Fruit fly (Drosophila melanogaster) whole organism, embryonic: Measurements from ENCODE around the gene CG44004.

Source experiments
- Aef1 ChIP-seq: fragments of 200-800 bp; sonication (Bioruptor generic); IDR thresholded peaks from 3 replicates; pipeline ENCODE4 v1.3.6; 2022; ENCODE audit warnings: missing biosample characterization, missing genetic modification characterization
- CG10267 ChIP-seq: fragments of 200-800 bp; sonication (Bioruptor generic); optimal IDR thresholded peaks from 2 replicates; lab custom pipeline; 2018; ENCODE audit warnings: missing biosample characterization, mild to moderate bottlenecking, missing genetic modification characterization, moderate library complexity
- CG10543 ChIP-seq: fragments of 200-800 bp; sonication (Bioruptor generic); optimal IDR thresholded peaks from 3 replicates; lab custom pipeline; 2017; ENCODE audit warnings: missing biosample characterization, mild to moderate bottlenecking, missing genetic modification characterization, moderate library complexity
- CG12299 ChIP-seq: fragments of 200-800 bp; sonication (Bioruptor generic); optimal IDR thresholded peaks from 2 replicates; lab custom pipeline; 2018; ENCODE audit warnings: missing biosample characterization, mild to moderate bottlenecking, missing genetic modification characterization
- CG12391 ChIP-seq: fragments of 200-800 bp; sonication (Bioruptor generic); optimal IDR thresholded peaks from 3 replicates; lab custom pipeline; 2018; ENCODE audit warnings: missing biosample characterization, mild to moderate bottlenecking, missing genetic modification characterization, moderate library complexity
- CG14050 ChIP-seq: fragments of 200-800 bp; sonication (Bioruptor generic); IDR thresholded peaks from 3 replicates; pipeline ENCODE4 v1.3.6; 2022; ENCODE audit warnings: missing biosample characterization, missing genetic modification characterization
- CG14710 ChIP-seq: fragments of 200-800 bp; sonication (Bioruptor generic); optimal IDR thresholded peaks from 3 replicates; lab custom pipeline; 2019; ENCODE audit warnings: missing biosample characterization, mild to moderate bottlenecking, missing genetic modification characterization, moderate library complexity
- CG14860 ChIP-seq: fragments of 200-800 bp; sonication (Bioruptor generic); IDR thresholded peaks from 3 replicates; pipeline ENCODE4 v1.3.6; 2022; ENCODE audit warnings: missing biosample characterization, missing genetic modification characterization; ENCODE audit not compliant: partially characterized antibody
- CG17359 ChIP-seq: fragments of 200-800 bp; sonication (Bioruptor generic); optimal IDR thresholded peaks from 3 replicates; lab custom pipeline; 2018; ENCODE audit warnings: missing biosample characterization, mild to moderate bottlenecking, missing genetic modification characterization, moderate library complexity
- CG1792 ChIP-seq: fragments of 200-800 bp; sonication (Bioruptor generic); optimal IDR thresholded peaks from 2 replicates; lab custom pipeline; 2016; ENCODE audit warnings: missing biosample characterization, missing genetic modification characterization
- CG1832 ChIP-seq: fragments of 200-800 bp; sonication (Bioruptor generic); optimal IDR thresholded peaks from 2 replicates; lab custom pipeline; 2017; ENCODE audit warnings: missing biosample characterization, mild to moderate bottlenecking, missing genetic modification characterization, inconsistent platforms
- CG18764 ChIP-seq: fragments of 200-800 bp; sonication (Bioruptor generic); optimal IDR thresholded peaks from 3 replicates; lab custom pipeline; 2016; ENCODE audit warnings: missing biosample characterization, missing genetic modification characterization
- CG30020 ChIP-seq: fragments of 200-800 bp; optimal IDR thresholded peaks from 2 replicates; lab custom pipeline; 2019; ENCODE audit warnings: missing biosample characterization, mild to moderate bottlenecking, missing genetic modification characterization, moderate library complexity
- CG3065 ChIP-seq: fragments of 200-800 bp; sonication (Bioruptor generic); optimal IDR thresholded peaks from 2 replicates; lab custom pipeline; 2016; ENCODE audit warnings: missing biosample characterization, missing genetic modification characterization
- CG33213 ChIP-seq: fragments of 200-800 bp; sonication (Bioruptor generic); optimal IDR thresholded peaks from 3 replicates; lab custom pipeline; 2016; ENCODE audit warnings: missing biosample characterization, missing genetic modification characterization
- CG3407 ChIP-seq: fragments of 200-800 bp; sonication (Bioruptor generic); optimal IDR thresholded peaks from 2 replicates; lab custom pipeline; 2018; ENCODE audit warnings: missing biosample characterization, mild to moderate bottlenecking, missing genetic modification characterization
- CG3838 ChIP-seq: fragments of 200-800 bp; sonication (Bioruptor generic); optimal IDR thresholded peaks from 3 replicates; lab custom pipeline; 2016; ENCODE audit warnings: missing biosample characterization, missing genetic modification characterization
- CG3995 ChIP-seq: fragments of 200-800 bp; sonication (Bioruptor generic); optimal IDR thresholded peaks from 3 replicates; lab custom pipeline; 2016; ENCODE audit warnings: missing biosample characterization, missing genetic modification characterization
- CG9437 ChIP-seq: fragments of 200-800 bp; sonication (Bioruptor generic); optimal IDR thresholded peaks from 2 replicates; lab custom pipeline; 2018; ENCODE audit warnings: missing biosample characterization, mild to moderate bottlenecking, missing genetic modification characterization
- CG9797 ChIP-seq: fragments of 200-800 bp; sonication (Bioruptor generic); optimal IDR thresholded peaks from 3 replicates; lab custom pipeline; 2018; ENCODE audit warnings: missing biosample characterization, mild to moderate bottlenecking, missing genetic modification characterization
- HLH3B ChIP-seq: fragments of 200-800 bp; sonication (Bioruptor generic); IDR thresholded peaks from 2 replicates; pipeline ENCODE4 v1.3.6; 2022; ENCODE audit warnings: missing biosample characterization, missing genetic modification characterization
- HLHmδ ChIP-seq: fragments of 200-800 bp; sonication (Bioruptor generic); optimal IDR thresholded peaks from 2 replicates; lab custom pipeline; 2018; ENCODE audit warnings: missing biosample characterization, mild to moderate bottlenecking, missing genetic modification characterization, moderate library complexity
- NC2α ChIP-seq: fragments of 200-800 bp; sonication (Bioruptor generic); optimal IDR thresholded peaks from 2 replicates; lab custom pipeline; 2016; ENCODE audit warnings: missing biosample characterization, missing genetic modification characterization
- NC2β ChIP-seq: fragments of 200-800 bp; sonication (Bioruptor generic); optimal IDR thresholded peaks from 2 replicates; lab custom pipeline; 2016; ENCODE audit warnings: missing biosample characterization, missing genetic modification characterization
- Neu2 ChIP-seq: fragments of 200-800 bp; sonication (Bioruptor generic); optimal IDR thresholded peaks from 3 replicates; lab custom pipeline; 2016; ENCODE audit warnings: missing biosample characterization, missing genetic modification characterization, borderline replicate concordance
- Ssrp ChIP-seq: fragments of 200-800 bp; sonication (Bioruptor generic); optimal IDR thresholded peaks from 2 replicates; lab custom pipeline; 2018; ENCODE audit warnings: missing biosample characterization, mild to moderate bottlenecking, missing genetic modification characterization, moderate library complexity
- Stat92E ChIP-seq, 3 experiments: fragments of >200 bp in 2 of 3; fragments of 200-800 bp in 1 of 3; sonication (Bioruptor generic) in 1 of 3; optimal IDR thresholded peaks; 2 replicates each; lab custom pipeline; 2017 to 2019; ENCODE audit warnings: missing biosample characterization in 3 of 3, missing genetic modification characterization in 3 of 3, mild to moderate bottlenecking in 1 of 3, moderate library complexity in 1 of 3
- Tbp ChIP-seq: fragments of >200 bp; optimal IDR thresholded peaks from 2 replicates; lab custom pipeline; 2018; ENCODE audit warnings: missing biosample characterization, missing genetic modification characterization
- ash1 ChIP-seq: fragments of 200-800 bp; sonication (Bioruptor generic); optimal IDR thresholded peaks from 2 replicates; lab custom pipeline; 2018; ENCODE audit warnings: missing biosample characterization, mild to moderate bottlenecking, missing genetic modification characterization
- chinmo ChIP-seq: fragments of 200-800 bp; sonication (Bioruptor generic); IDR thresholded peaks from 4 replicates; pipeline ENCODE4 v1.3.6; 2022; ENCODE audit warnings: missing biosample characterization, missing genetic modification characterization; ENCODE audit not compliant: partially characterized antibody
- crol ChIP-seq: fragments of 200-800 bp; sonication (Bioruptor generic); IDR thresholded peaks from 2 replicates; pipeline ENCODE4 v1.3.6; 2022; ENCODE audit warnings: missing biosample characterization, missing genetic modification characterization
- gfzf ChIP-seq: fragments of 200-800 bp; sonication (Bioruptor generic); optimal IDR thresholded peaks from 2 replicates; lab custom pipeline; 2016; ENCODE audit warnings: missing biosample characterization, mild to moderate bottlenecking, missing genetic modification characterization, moderate library complexity
- gsb-n ChIP-seq: fragments of 200-800 bp; sonication (Bioruptor generic); optimal IDR thresholded peaks from 3 replicates; lab custom pipeline; 2018; ENCODE audit warnings: missing biosample characterization, mild to moderate bottlenecking, missing genetic modification characterization
- hbn ChIP-seq: fragments of 200-800 bp; sonication (Bioruptor generic); IDR thresholded peaks from 2 replicates; pipeline ENCODE4 v1.3.6; 2022; ENCODE audit warnings: missing biosample characterization, missing genetic modification characterization; ENCODE audit not compliant: partially characterized antibody
- jigr1 ChIP-seq: fragments of 200-800 bp; sonication (Bioruptor generic); IDR thresholded peaks from 3 replicates; pipeline ENCODE4 v1.3.6; 2022; ENCODE audit warnings: missing biosample characterization, missing genetic modification characterization
- kay ChIP-seq: fragments of 200-800 bp; sonication (Bioruptor generic); optimal IDR thresholded peaks from 2 replicates; lab custom pipeline; 2016; ENCODE audit warnings: missing biosample characterization, missing genetic modification characterization
- klu ChIP-seq: fragments of 200-800 bp; sonication (Bioruptor generic); IDR thresholded peaks from 2 replicates; pipeline ENCODE4 v1.3.6; 2022; ENCODE audit warnings: missing biosample characterization, missing genetic modification characterization
- lov ChIP-seq, 2 experiments: fragments of 200-800 bp in 1 of 2; fragments of >200 bp in 1 of 2; sonication (Bioruptor generic) in 1 of 2; IDR thresholded peaks in 1 of 2; optimal IDR thresholded peaks in 1 of 2; 2 replicates in 1 of 2; 3 replicates in 1 of 2; pipeline versions ENCODE4 v1.3.6 to Lab custom; 2017 to 2022; ENCODE audit warnings: missing biosample characterization in 1 of 2, missing genetic modification characterization in 1 of 2
- pan ChIP-seq, 4 experiments: fragments of >200 bp in 3 of 4; fragments of 200-800 bp in 1 of 4; sonication (Bioruptor generic) in 1 of 4; optimal IDR thresholded peaks in 3 of 4; IDR thresholded peaks in 1 of 4; 2 replicates each; pipeline versions ENCODE4 v1.3.6 to Lab custom; 2017 to 2022; ENCODE audit warnings: missing biosample characterization in 2 of 4, missing genetic modification characterization in 2 of 4, mixed read lengths in 1 of 4
- prd ChIP-seq, 3 experiments: fragments of >200 bp in 2 of 3; fragments of 200-800 bp in 1 of 3; sonication (Bioruptor generic) in 1 of 3; optimal IDR thresholded peaks in 2 of 3; IDR thresholded peaks in 1 of 3; 2 replicates in 2 of 3; 3 replicates in 1 of 3; pipeline versions ENCODE4 v1.3.6 to Lab custom; 2017 to 2022; ENCODE audit warnings: missing biosample characterization in 1 of 3, missing genetic modification characterization in 1 of 3
- ranshi ChIP-seq: fragments of 200-800 bp; sonication (Bioruptor generic); IDR thresholded peaks from 2 replicates; pipeline ENCODE4 v1.3.6; 2022; ENCODE audit warnings: missing biosample characterization, missing genetic modification characterization
- shn ChIP-seq: fragments of 200-800 bp; sonication (Bioruptor generic); optimal IDR thresholded peaks from 3 replicates; lab custom pipeline; 2016; ENCODE audit warnings: missing biosample characterization, missing genetic modification characterization
- sim ChIP-seq: fragments of 200-800 bp; sonication (Bioruptor generic); IDR thresholded peaks from 2 replicates; pipeline ENCODE4 v1.3.6; 2022; ENCODE audit warnings: missing biosample characterization, missing genetic modification characterization
- slp2 ChIP-seq: fragments of 200-800 bp; sonication (Bioruptor generic); optimal IDR thresholded peaks from 2 replicates; lab custom pipeline; 2016; ENCODE audit warnings: missing biosample characterization, missing genetic modification characterization
- tap ChIP-seq: fragments of 200-800 bp; optimal IDR thresholded peaks from 3 replicates; lab custom pipeline; 2019; ENCODE audit warnings: missing biosample characterization, mild to moderate bottlenecking, missing genetic modification characterization, moderate library complexity
- zfh1 ChIP-seq: fragments of 200-800 bp; sonication (Bioruptor generic); IDR thresholded peaks from 3 replicates; pipeline ENCODE4 v1.3.6; 2022; ENCODE audit warnings: missing biosample characterization, missing genetic modification characterization

Gene CG44004

DNA sequence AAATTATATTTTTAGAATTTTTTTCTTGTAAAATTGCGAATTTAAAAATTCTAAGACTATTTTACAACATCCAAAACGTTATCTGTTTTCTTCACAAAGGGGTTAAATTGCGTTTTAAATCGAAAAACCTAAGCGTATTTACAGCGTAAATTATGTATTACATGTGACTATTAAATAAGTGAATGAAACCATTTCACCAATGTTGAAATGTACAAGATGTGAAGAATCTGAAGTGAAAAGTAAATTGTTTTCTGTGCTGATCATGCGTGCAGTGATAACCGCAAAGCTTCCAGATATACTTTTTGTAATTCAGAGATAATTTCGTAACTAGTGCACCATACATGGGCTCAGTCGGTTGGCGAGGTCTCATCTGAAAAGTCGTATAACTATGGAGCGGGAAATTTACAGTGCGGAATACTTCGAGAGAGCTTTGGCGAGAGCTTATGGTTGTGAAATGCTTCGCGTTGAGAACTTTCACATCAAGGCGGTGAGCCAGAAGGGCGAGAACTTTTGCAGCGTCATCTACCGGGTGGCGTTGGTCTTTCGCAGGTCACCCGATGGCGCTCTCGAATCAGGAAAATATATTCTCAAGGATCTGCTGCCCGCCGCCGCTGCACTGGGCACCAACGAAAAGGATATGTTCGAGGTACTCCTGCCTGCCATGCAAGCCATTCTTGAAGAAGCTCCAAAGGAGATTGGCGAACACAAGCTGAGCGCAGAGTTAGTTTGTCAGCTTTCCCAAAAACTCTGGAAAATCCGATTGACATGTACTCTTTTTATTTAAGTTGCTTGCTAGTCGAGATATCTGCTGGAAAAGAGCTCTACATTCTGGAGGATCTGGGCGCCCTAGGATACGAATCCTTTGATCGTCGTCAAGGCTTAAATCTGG is 40.6 kb upstream of the CG44004 start (continued):
- TF ChIP-seq CG1792 (GFP tag; lab: Kevin White, UChicago): no peak
- peak; percentile 35 for TF ChIP-seq gsb-n (tag; lab: Kevin White, UChicago)
- peak; percentile 15; the same call in 1 of the 3 replicates for TF ChIP-seq CG14050 (GFP tag; lab: Robert Waterston, UW)
- no peak for TF ChIP-seq CG18764
- peak; percentile 15 for TF ChIP-seq NC2α (GFP tag; lab: Kevin White, UChicago)
- no peak for TF ChIP-seq CG3065
- TF ChIP-seq HLHmδ (GFP tag; lab: Kevin White, UChicago): no peak
- no peak for TF ChIP-seq Aef1 (GFP tag; lab: Robert Waterston, UW)
- no peak for TF ChIP-seq sim (GFP tag; lab: Robert Waterston, UW)
- TF ChIP-seq CG3407: no peak
- no peak for TF ChIP-seq CG9797 (GFP tag; lab: Kevin White, UChicago)
- no peak for TF ChIP-seq klu (GFP tag; lab: Robert Waterston, UW)
- no peak for TF ChIP-seq kay (GFP tag; lab: Kevin White, UChicago)
- TF ChIP-seq CG3838 (GFP tag; lab: Kevin White, UChicago): no peak
- TF ChIP-seq CG33213: peak; percentile 7
- peak; percentile 63 for TF ChIP-seq CG12391
- peak; percentile 50 for TF ChIP-seq Ssrp (tag; lab: Kevin White, UChicago)
- TF ChIP-seq CG10267 (tag; lab: Kevin White, UChicago): peak; percentile 19
- TF ChIP-seq shn (GFP tag; lab: Kevin White, UChicago): no peak
- TF ChIP-seq lov (optimal IDR thresholded peaks at IDR 0.05; lab: Kevin White, UChicago): no peak
- peak; percentile 65; the same call in 1 of the 3 replicates for TF ChIP-seq lov (GFP tag; IDR thresholded peaks at IDR 0.05; lab: Robert Waterston, UW)
- no peak for TF ChIP-seq crol
- no peak for TF ChIP-seq CG1832 (GFP tag; lab: Kevin White, UChicago)
- TF ChIP-seq ranshi: peak; percentile 9; the same call in 1 of the 2 replicates
- no peak for TF ChIP-seq CG12299 (tag; lab: Kevin White, UChicago)
- no peak for TF ChIP-seq jigr1
- TF ChIP-seq CG3995 (GFP tag; lab: Kevin White, UChicago): no peak
- peak; percentile 91 for TF ChIP-seq chinmo (GFP tag; lab: Robert Waterston, UW)
- peak; percentile 68 for TF ChIP-seq CG10543 (GFP tag; lab: Kevin White, UChicago)
- peak; percentile 30 for TF ChIP-seq CG17359
- no peak for TF ChIP-seq pan (optimal IDR thresholded peaks at IDR 0.05; lab: Kevin White, UChicago)
- TF ChIP-seq pan (GFP tag; optimal IDR thresholded peaks at IDR 0.05 in 1 of 2, IDR thresholded peaks at IDR 0.05 in 1 of 2): no peak
- peak; percentile 50; the same call in 1 of the 2 replicates for TF ChIP-seq HLH3B
- no peak for TF ChIP-seq Stat92E (GFP tag; optimal IDR thresholded peaks at IDR 0.05; lab: Kevin White, UChicago)
- no peak for TF ChIP-seq prd (optimal IDR thresholded peaks at IDR 0.05; lab: Kevin White, UChicago)
- peak; percentile 24; the same call in 1 of the 3 replicates for TF ChIP-seq prd (GFP tag; IDR thresholded peaks at IDR 0.05; lab: Robert Waterston, UW)
- TF ChIP-seq slp2 (GFP tag; lab: Kevin White, UChicago): peak; percentile 10
- TF ChIP-seq CG14860 (GFP tag; lab: Robert Waterston, UW): no peak
- no peak for TF ChIP-seq gfzf
- TF ChIP-seq Neu2 (GFP tag; lab: Kevin White, UChicago): no peak
- TF ChIP-seq zfh1: peak; percentile 45; the same call in 1 of the 3 replicates
- TF ChIP-seq CG14710: no peak
- peak; percentile 6 for TF ChIP-seq ash1 (GFP tag; lab: Kevin White, UChicago)
- no peak for TF ChIP-seq CG30020 (tag; lab: Kevin White, UChicago)
- TF ChIP-seq NC2β (GFP tag; lab: Kevin White, UChicago): no peak
- no peak for TF ChIP-seq Tbp (GFP tag; lab: Kevin White, UChicago)
- TF ChIP-seq tap (tag; lab: Kevin White, UChicago): peak; percentile 61
- TF ChIP-seq hbn (GFP tag; lab: Robert Waterston, UW): no peak
- TF ChIP-seq CG9437 (GFP tag; lab: Kevin White, UChicago): peak; percentile 53
